Worm (Caenorhabditis elegans) whole organism, late embryonic: ENCODE data around the gene C04G6.4.

ENCODE experiments used
- C38D4.7 ChIP-seq: fragments of 200-800 bp; sonication (Bioruptor generic); optimal IDR thresholded peaks from 2 replicates; lab custom pipeline; 2018; ENCODE audit warnings: mild to moderate bottlenecking, missing genetic modification characterization, moderate library complexity, missing compliant biosample characterization
- K02D7.2 ChIP-seq: sonication (generic microtip); optimal IDR thresholded peaks from 2 replicates; lab custom pipeline; 2017; ENCODE audit warnings: mild to moderate bottlenecking, missing genetic modification characterization, missing compliant biosample characterization
- K09A11.1 ChIP-seq: sonication (generic microtip); optimal IDR thresholded peaks from 2 replicates; lab custom pipeline; 2017; ENCODE audit warnings: antibody characterized with exemption, mild to moderate bottlenecking, missing genetic modification characterization, missing compliant biosample characterization; ENCODE audit not compliant: insufficient read depth
- T23F11.4 ChIP-seq: fragments of 200-800 bp; sonication (Bioruptor generic); optimal IDR thresholded peaks from 2 replicates; lab custom pipeline; 2018; ENCODE audit warnings: mild to moderate bottlenecking, missing genetic modification characterization, missing compliant biosample characterization
- Y22D7AL.16 ChIP-seq: sonication (generic microtip); optimal IDR thresholded peaks from 2 replicates; lab custom pipeline; 2016; ENCODE audit warnings: missing genetic modification characterization, missing compliant biosample characterization
- ahr-1 ChIP-seq: sonication (generic microtip); optimal IDR thresholded peaks from 2 replicates; lab custom pipeline; 2016; ENCODE audit warnings: missing genetic modification characterization, missing compliant biosample characterization
- ceh-31 ChIP-seq: sonication (generic microtip); optimal IDR thresholded peaks from 2 replicates; lab custom pipeline; 2016; ENCODE audit warnings: missing genetic modification characterization, missing compliant biosample characterization
- ceh-48 ChIP-seq: sonication (generic microtip); optimal IDR thresholded peaks from 2 replicates; lab custom pipeline; 2016; ENCODE audit warnings: missing genetic modification characterization, inconsistent platforms, missing compliant biosample characterization
- ceh-9 ChIP-seq: sonication (generic microtip); optimal IDR thresholded peaks from 2 replicates; lab custom pipeline; 2016; ENCODE audit warnings: mild to moderate bottlenecking, missing genetic modification characterization, inconsistent platforms, missing compliant biosample characterization
- dmd-4 ChIP-seq: sonication (generic microtip); optimal IDR thresholded peaks from 2 replicates; lab custom pipeline; 2016; ENCODE audit warnings: borderline replicate concordance, missing genetic modification characterization, missing compliant biosample characterization
- elt-2 ChIP-seq: sonication (generic microtip); optimal IDR thresholded peaks from 2 replicates; lab custom pipeline; 2016; ENCODE audit warnings: missing genetic modification reagents, missing genetic modification characterization, missing compliant biosample characterization
- elt-4 ChIP-seq: sonication (generic microtip); optimal IDR thresholded peaks from 2 replicates; lab custom pipeline; 2016; ENCODE audit warnings: missing genetic modification characterization, missing compliant biosample characterization
- ets-4 ChIP-seq: sonication (generic microtip); optimal IDR thresholded peaks from 2 replicates; lab custom pipeline; 2016; ENCODE audit warnings: missing genetic modification characterization, missing compliant biosample characterization
- fkh-6 ChIP-seq: sonication (generic microtip); optimal IDR thresholded peaks from 2 replicates; lab custom pipeline; 2016; ENCODE audit warnings: missing genetic modification characterization, missing compliant biosample characterization
- gmeb-2 ChIP-seq: sonication (generic microtip); optimal IDR thresholded peaks from 2 replicates; lab custom pipeline; 2016; ENCODE audit warnings: missing genetic modification characterization, inconsistent platforms, missing compliant biosample characterization
- hlh-13 ChIP-seq: fragments of 200-800 bp; sonication (Bioruptor generic); optimal IDR thresholded peaks from 2 replicates; lab custom pipeline; 2018; ENCODE audit warnings: mild to moderate bottlenecking, missing genetic modification characterization, missing compliant biosample characterization
- hlh-15 ChIP-seq: sonication (generic microtip); optimal IDR thresholded peaks from 2 replicates; lab custom pipeline; 2016; ENCODE audit warnings: missing genetic modification characterization, missing compliant biosample characterization
- hlh-30 ChIP-seq: sonication (generic microtip); optimal IDR thresholded peaks from 2 replicates; lab custom pipeline; 2017; ENCODE audit warnings: antibody characterized with exemption, missing genetic modification characterization, missing compliant biosample characterization; ENCODE audit not compliant: insufficient read depth
- hlh-6 ChIP-seq: sonication (generic microtip); optimal IDR thresholded peaks from 2 replicates; lab custom pipeline; 2016; ENCODE audit warnings: missing genotype, missing genetic modification characterization, missing compliant biosample characterization
- hlh-8 ChIP-seq: sonication (generic microtip); optimal IDR thresholded peaks from 2 replicates; lab custom pipeline; 2016; ENCODE audit warnings: missing genotype, missing genetic modification characterization, missing compliant biosample characterization
- lin-11 ChIP-seq: fragments of 200-800 bp; sonication (Bioruptor generic); optimal IDR thresholded peaks from 2 replicates; lab custom pipeline; 2018; ENCODE audit warnings: mild to moderate bottlenecking, missing genetic modification characterization, missing compliant biosample characterization
- madf-2 ChIP-seq: sonication (generic microtip); optimal IDR thresholded peaks from 2 replicates; lab custom pipeline; 2017; ENCODE audit warnings: missing genetic modification characterization, missing compliant biosample characterization
- nfya-1 ChIP-seq: sonication (generic microtip); optimal IDR thresholded peaks from 2 replicates; lab custom pipeline; 2017; ENCODE audit warnings: missing genetic modification characterization, mild to moderate bottlenecking, missing compliant biosample characterization, antibody characterized with exemption, moderate library complexity
- nhr-11 ChIP-seq: fragments of 150-350 bp; optimal IDR thresholded peaks from 2 replicates; lab custom pipeline; 2014; ENCODE audit warnings: missing biosample characterization, missing genetic modification characterization
- npax-4 ChIP-seq: sonication (generic microtip); optimal IDR thresholded peaks from 2 replicates; lab custom pipeline; 2016; ENCODE audit warnings: missing genetic modification characterization, missing compliant biosample characterization
- pat-9 ChIP-seq: fragments of 200-800 bp; sonication (Bioruptor generic); optimal IDR thresholded peaks from 2 replicates; lab custom pipeline; 2018; ENCODE audit warnings: mild to moderate bottlenecking, missing genetic modification characterization, moderate library complexity, missing compliant biosample characterization
- pha-2 ChIP-seq: sonication (generic microtip); optimal IDR thresholded peaks from 2 replicates; lab custom pipeline; 2017; ENCODE audit warnings: mild to moderate bottlenecking, missing genetic modification characterization, missing compliant biosample characterization
- pha-4 ChIP-seq: fragments of 150-350 bp; optimal IDR thresholded peaks from 2 replicates; lab custom pipeline; 2018; ENCODE audit warnings: missing biosample characterization, missing genetic modification reagents, missing genetic modification characterization
- pqm-1 ChIP-seq: sonication (generic microtip); optimal IDR thresholded peaks from 2 replicates; lab custom pipeline; 2016; ENCODE audit warnings: missing genetic modification characterization, missing compliant biosample characterization
- ref-2 ChIP-seq: sonication (generic microtip); optimal IDR thresholded peaks from 2 replicates; lab custom pipeline; 2016; ENCODE audit warnings: missing genetic modification characterization, missing compliant biosample characterization
- tbx-7 ChIP-seq: sonication (generic microtip); optimal IDR thresholded peaks from 2 replicates; lab custom pipeline; 2016; ENCODE audit warnings: missing genotype, missing genetic modification characterization, missing compliant biosample characterization
- ttx-3 ChIP-seq: sonication (generic microtip); optimal IDR thresholded peaks from 2 replicates; lab custom pipeline; 2016; ENCODE audit warnings: missing genetic modification reagents, missing genetic modification characterization, missing compliant biosample characterization
- unc-55 ChIP-seq: sonication (generic microtip); optimal IDR thresholded peaks from 2 replicates; lab custom pipeline; 2017; ENCODE audit warnings: missing biosample characterization, missing genetic modification reagents, missing genetic modification characterization
- ztf-16 ChIP-seq: sonication (generic microtip); optimal IDR thresholded peaks from 2 replicates; lab custom pipeline; 2017; ENCODE audit warnings: missing genetic modification characterization, missing compliant biosample characterization

C04G6.4 gene

DNA sequence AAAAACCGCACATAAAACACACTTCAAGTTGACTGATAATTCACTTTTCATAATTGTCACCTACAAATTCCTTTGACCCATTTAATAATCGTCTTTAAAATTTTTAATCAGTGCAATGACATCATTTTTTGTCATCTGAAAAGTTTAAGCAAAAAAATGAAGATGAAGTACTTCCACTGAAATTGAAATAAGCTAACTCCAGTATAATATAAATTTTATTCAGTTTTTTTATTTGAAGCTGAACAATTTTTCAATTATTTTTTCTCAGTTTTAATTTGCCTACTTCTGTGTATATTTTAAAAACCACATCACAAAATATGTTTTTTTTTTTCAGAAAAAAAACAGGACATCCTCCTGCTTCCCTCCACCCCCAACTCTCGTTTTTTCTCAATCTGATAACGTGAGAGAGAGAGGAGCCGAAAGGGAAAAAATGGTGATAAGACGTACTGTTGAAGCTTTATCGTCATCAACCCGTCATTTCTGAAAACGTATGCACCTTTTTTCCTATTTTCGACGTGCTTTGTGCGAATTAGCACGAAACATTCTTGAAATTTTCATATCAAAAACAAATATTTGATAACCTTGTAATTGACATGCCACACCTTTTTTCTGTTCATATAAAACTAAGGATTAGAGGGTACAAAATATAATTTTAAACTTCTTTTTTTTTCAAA, 20.7 kb upstream of the C04G6.4 start, which contains the start of the genes C04G6.11 and mpk-2:
TSS of gene C04G6.11 (minus strand) at position 51 of the 674 bp plus-strand sequence.
TSS of gene mpk-2 (plus strand) at position 335 of the 674 bp plus-strand sequence.
- peak; percentile 70 for TF ChIP-seq elt-2 (tag; lab: Kevin White, UChicago)
- TF ChIP-seq tbx-7, result no peak
- TF ChIP-seq, all 69 proteins: peak for 1

DNA sequence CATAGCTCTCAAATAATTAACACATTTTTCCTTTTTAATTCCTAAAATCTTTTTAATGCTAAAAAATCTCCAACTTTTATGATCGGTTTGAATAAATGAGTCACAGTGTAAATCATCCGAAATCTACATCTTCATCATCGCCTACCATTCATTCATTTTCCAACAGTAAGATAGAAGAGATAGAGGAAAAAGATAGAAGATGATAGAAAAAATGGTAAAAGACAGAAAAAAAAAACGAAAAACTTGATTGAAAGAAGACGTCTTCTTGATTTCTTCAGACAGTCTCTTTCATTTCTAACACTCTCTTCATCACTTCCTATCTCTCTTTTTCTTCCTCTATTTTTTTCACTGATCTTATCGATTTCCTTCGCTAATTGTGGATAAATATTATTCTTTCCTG, 19.9 kb upstream of the C04G6.4 start:
- TF ChIP-seq lin-11 (tag; lab: Kevin White, UChicago), result no peak
- no peak for TF ChIP-seq ceh-48 (tag; lab: Kevin White, UChicago)
- no peak for TF ChIP-seq ztf-16
- no peak for TF ChIP-seq K02D7.2
- no peak for TF ChIP-seq ref-2 (tag; lab: Kevin White, UChicago)
- no peak for TF ChIP-seq madf-2
- TF ChIP-seq gmeb-2 (tag; lab: Kevin White, UChicago), result no peak
- no peak for TF ChIP-seq K09A11.1 (tag; lab: Kevin White, UChicago)
- TF ChIP-seq hlh-13, result no peak
- no peak for TF ChIP-seq T23F11.4 (GFP tag; lab: Kevin White, UChicago)
- TF ChIP-seq npax-4 (tag; lab: Kevin White, UChicago), result no peak
- no peak for TF ChIP-seq unc-55 (GFP tag; lab: Kevin White, UChicago)
- TF ChIP-seq ceh-31 (tag; lab: Kevin White, UChicago), result no peak
- no peak for TF ChIP-seq hlh-15 (tag; lab: Kevin White, UChicago)
- no peak for TF ChIP-seq elt-4 (tag; lab: Kevin White, UChicago)
- TF ChIP-seq hlh-6 (tag; lab: Kevin White, UChicago), result no peak
- TF ChIP-seq hlh-30 (tag; lab: Kevin White, UChicago), result no peak
- no peak for TF ChIP-seq ttx-3 (tag; lab: Kevin White, UChicago)

- TF ChIP-seq pha-4 (tag; lab: Kevin White, UChicago) (no peak), pat-9 (tag; lab: Kevin White, UChicago) (no peak), tbx-7 (no peak), Y22D7AL.16 (no peak), madf-2 (no peak), hlh-6 (tag; lab: Kevin White, UChicago) (no peak), hlh-15 (tag; lab: Kevin White, UChicago) (no peak), ceh-31 (tag; lab: Kevin White, UChicago) (no peak), fkh-6 (tag; lab: Kevin White, UChicago) (no peak), ets-4 (tag; lab: Kevin White, UChicago) (no peak), nhr-11 (no peak), pqm-1 (tag; lab: Kevin White, UChicago) (no peak)
Measured at ce11 chrII:5101701-5102100, 18.5 kb upstream of the C04G6.4 start, which contains the start of the genes idpb-3 and idpb-1. idpb-3 (minus strand) TSS chrII:5101801. idpb-1 (plus strand) TSS chrII:5101984.

DNA sequence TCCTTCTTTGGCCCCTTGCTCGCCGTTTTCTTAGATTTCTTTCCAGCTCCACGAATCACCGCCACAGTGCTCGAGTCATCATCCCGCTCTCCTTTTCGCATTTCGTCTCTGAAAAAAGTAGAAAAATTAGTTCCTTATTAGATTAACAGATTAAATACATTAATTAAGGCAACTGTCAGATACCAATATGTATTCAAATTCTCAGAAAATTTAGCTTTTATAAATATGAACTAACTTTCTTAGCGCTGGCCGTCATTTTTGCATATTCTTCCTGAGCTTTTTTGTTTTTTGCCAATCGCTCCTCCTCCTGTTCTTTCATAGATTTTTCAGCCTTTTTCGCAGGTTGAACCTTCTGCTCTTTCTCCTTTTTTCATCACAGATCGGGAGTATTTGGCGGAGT, 16.4 kb upstream of the C04G6.4 start, which contains the start of gene C04G6.6:
TSS of gene C04G6.6 (minus strand) at position 101 of the 400 bp plus-strand sequence.
- TF ChIP-seq pha-2 (no peak), ttx-3 (tag; lab: Kevin White, UChicago) (no peak), nfya-1 (no peak), ceh-9 (tag; lab: Kevin White, UChicago) (no peak), dmd-4 (tag; lab: Kevin White, UChicago) (no peak), C38D4.7 (no peak), ahr-1 (tag; lab: Kevin White, UChicago) (no peak), hlh-8 (tag; lab: Kevin White, UChicago) (no peak)
